Fruit fly (Drosophila melanogaster) whole organism, prepupa: ENCODE measurements around the gene mRpS24.

Experiments used
- Blimp-1 ChIP-seq: fragments of 200-800 bp; sonication (Bioruptor generic); optimal IDR thresholded peaks from 3 replicates; lab custom pipeline; 2017; ENCODE audit warnings: missing biosample characterization, missing genetic modification characterization, mild to moderate bottlenecking, moderate library complexity, missing genetic modification reagents
- CG10631 ChIP-seq: fragments of 200-800 bp; sonication (Bioruptor generic); optimal IDR thresholded peaks from 2 replicates; lab custom pipeline; 2016; ENCODE audit warnings: missing biosample characterization, missing genetic modification characterization
- CG10669 ChIP-seq: fragments of 200-800 bp; sonication (Bioruptor generic); optimal IDR thresholded peaks from 3 replicates; lab custom pipeline; 2018; ENCODE audit warnings: missing biosample characterization, mild to moderate bottlenecking, missing genetic modification characterization, moderate library complexity
- CG1621 ChIP-seq: fragments of 200-800 bp; sonication (Bioruptor generic); optimal IDR thresholded peaks from 3 replicates; lab custom pipeline; 2018; ENCODE audit warnings: missing biosample characterization, mild to moderate bottlenecking, missing genetic modification characterization
- CG3032 ChIP-seq: fragments of 200-800 bp; optimal IDR thresholded peaks from 2 replicates; lab custom pipeline; 2019; ENCODE audit warnings: missing biosample characterization, mild to moderate bottlenecking, missing genetic modification characterization, moderate library complexity
- CG31627 ChIP-seq: fragments of 200-800 bp; sonication (Bioruptor generic); optimal IDR thresholded peaks from 3 replicates; lab custom pipeline; 2016; ENCODE audit warnings: missing biosample characterization, missing genetic modification characterization
- CG32006 ChIP-seq: fragments of 200-800 bp; sonication (Bioruptor generic); optimal IDR thresholded peaks from 3 replicates; lab custom pipeline; 2017; ENCODE audit warnings: missing biosample characterization, mild to moderate bottlenecking, missing genetic modification characterization
- CG34406 ChIP-seq: fragments of 200-800 bp; sonication (Bioruptor generic); optimal IDR thresholded peaks from 3 replicates; lab custom pipeline; 2016; ENCODE audit warnings: missing biosample characterization, missing genetic modification characterization
- CG3919 ChIP-seq: fragments of 200-800 bp; sonication (Bioruptor generic); optimal IDR thresholded peaks from 3 replicates; lab custom pipeline; 2016; ENCODE audit warnings: missing biosample characterization, missing genetic modification characterization
- CG6163 ChIP-seq: fragments of 200-800 bp; sonication (Bioruptor generic); IDR thresholded peaks from 3 replicates; pipeline ENCODE4 v1.3.6; 2022; ENCODE audit warnings: missing biosample characterization, missing genetic modification characterization
- CG6276 ChIP-seq: fragments of 200-800 bp; sonication (Bioruptor generic); optimal IDR thresholded peaks from 2 replicates; lab custom pipeline; 2017; ENCODE audit warnings: missing biosample characterization, mild to moderate bottlenecking, missing genetic modification characterization
- CG6792 ChIP-seq: fragments of 200-800 bp; sonication (Bioruptor generic); optimal IDR thresholded peaks from 3 replicates; lab custom pipeline; 2016; ENCODE audit warnings: missing biosample characterization, missing genetic modification characterization
- CG6808 ChIP-seq: fragments of 200-800 bp; sonication (Bioruptor generic); optimal IDR thresholded peaks from 3 replicates; lab custom pipeline; 2017; ENCODE audit warnings: missing biosample characterization, missing genetic modification characterization, mild to moderate bottlenecking, moderate library complexity, missing genetic modification reagents
- CG6854 ChIP-seq: fragments of 200-800 bp; sonication (Bioruptor generic); optimal IDR thresholded peaks from 2 replicates; lab custom pipeline; 2017; ENCODE audit warnings: missing biosample characterization, mild to moderate bottlenecking, missing genetic modification characterization
- CG8119 ChIP-seq: fragments of 200-800 bp; sonication (Bioruptor generic); IDR thresholded peaks from 3 replicates; pipeline ENCODE4 v1.3.6; 2022; ENCODE audit warnings: missing biosample characterization, missing genetic modification characterization
- CG8319 ChIP-seq: fragments of 200-800 bp; sonication (Bioruptor generic); optimal IDR thresholded peaks from 3 replicates; lab custom pipeline; 2016; ENCODE audit warnings: missing biosample characterization, missing genetic modification characterization
- CG8632 ChIP-seq: fragments of 200-800 bp; sonication (Bioruptor generic); optimal IDR thresholded peaks from 3 replicates; lab custom pipeline; 2016; ENCODE audit warnings: missing biosample characterization, missing genetic modification characterization
- CG9139 ChIP-seq: fragments of 200-800 bp; sonication (Bioruptor generic); optimal IDR thresholded peaks from 3 replicates; lab custom pipeline; 2017; ENCODE audit warnings: missing biosample characterization, mild to moderate bottlenecking, missing genetic modification characterization
- Eip75B ChIP-seq: fragments of 200-800 bp; sonication (Bioruptor generic); optimal IDR thresholded peaks from 3 replicates; lab custom pipeline; 2016; ENCODE audit warnings: missing biosample characterization, missing genetic modification characterization
- Eip78C ChIP-seq: fragments of 200-800 bp; sonication (Bioruptor generic); peaks from one replicate; lab custom pipeline; 2016; ENCODE audit warnings: missing biosample characterization, missing genetic modification characterization
- Ets96B ChIP-seq: fragments of 200-800 bp; optimal IDR thresholded peaks from 2 replicates; lab custom pipeline; 2019; ENCODE audit warnings: missing biosample characterization, mild to moderate bottlenecking, missing genetic modification characterization, moderate library complexity
- Gug ChIP-seq: fragments of 200-800 bp; sonication (Bioruptor generic); IDR thresholded peaks from 2 replicates; pipeline ENCODE4 v1.3.6; 2022; ENCODE audit warnings: missing biosample characterization, missing genetic modification characterization
- Hr38 ChIP-seq: sonication (Bioruptor generic); optimal IDR thresholded peaks from 2 replicates; lab custom pipeline; 2016; ENCODE audit warnings: missing biosample characterization, missing genetic modification characterization
- Hr39 ChIP-seq: fragments of 200-800 bp; sonication (Bioruptor generic); optimal IDR thresholded peaks from 2 replicates; lab custom pipeline; 2016; ENCODE audit warnings: missing biosample characterization, missing genetic modification characterization
- Hr4 ChIP-seq: fragments of 200-800 bp; sonication (Bioruptor generic); optimal IDR thresholded peaks from 3 replicates; lab custom pipeline; 2016; ENCODE audit warnings: missing biosample characterization, missing genetic modification characterization
- Lpt ChIP-seq: fragments of 200-800 bp; sonication (Bioruptor generic); optimal IDR thresholded peaks from 3 replicates; lab custom pipeline; 2016; ENCODE audit warnings: missing biosample characterization, missing genetic modification characterization
- Met ChIP-seq: fragments of 200-800 bp; sonication (Bioruptor generic); optimal IDR thresholded peaks from 3 replicates; lab custom pipeline; 2016; ENCODE audit warnings: missing biosample characterization, missing genetic modification characterization
- OdsH ChIP-seq: fragments of 200-800 bp; sonication (Bioruptor generic); optimal IDR thresholded peaks from 3 replicates; lab custom pipeline; 2016; ENCODE audit warnings: missing biosample characterization, missing genetic modification characterization
- Smox ChIP-seq: fragments of 200-800 bp; sonication (Bioruptor generic); optimal IDR thresholded peaks from 3 replicates; lab custom pipeline; 2016; ENCODE audit warnings: missing biosample characterization, missing genetic modification characterization
- Sox14 ChIP-seq: fragments of 200-800 bp; sonication (Bioruptor generic); optimal IDR thresholded peaks from 3 replicates; lab custom pipeline; 2016; ENCODE audit warnings: missing biosample characterization, missing genetic modification characterization
- achi ChIP-seq: fragments of 200-800 bp; sonication (Bioruptor generic); optimal IDR thresholded peaks from 3 replicates; lab custom pipeline; 2016; ENCODE audit warnings: missing biosample characterization, missing genetic modification characterization
- cyc ChIP-seq: fragments of 200-800 bp; sonication (Bioruptor generic); optimal IDR thresholded peaks from 3 replicates; lab custom pipeline; 2016; ENCODE audit warnings: missing biosample characterization, missing genetic modification characterization
- dac ChIP-seq: fragments of 200-800 bp; sonication (Bioruptor generic); optimal IDR thresholded peaks from 2 replicates; lab custom pipeline; 2017; ENCODE audit warnings: missing biosample characterization, mild to moderate bottlenecking, missing genetic modification characterization
- dsx ChIP-seq: fragments of 200-800 bp; optimal IDR thresholded peaks from 3 replicates; lab custom pipeline; 2019; ENCODE audit warnings: missing biosample characterization, mild to moderate bottlenecking, missing genetic modification characterization, moderate library complexity; ENCODE audit not compliant: poor library complexity, severe bottlenecking
- eg ChIP-seq: fragments of 200-800 bp; sonication (Bioruptor generic); IDR thresholded peaks from 3 replicates; pipeline ENCODE4 v1.3.6; 2022; ENCODE audit warnings: missing biosample characterization, missing genetic modification characterization
- esn ChIP-seq: fragments of 200-800 bp; sonication (Bioruptor generic); optimal IDR thresholded peaks from 2 replicates; lab custom pipeline; 2016; ENCODE audit warnings: missing biosample characterization, mild to moderate bottlenecking, missing genetic modification characterization, moderate library complexity
- fd59A ChIP-seq: fragments of 200-800 bp; sonication (Bioruptor generic); optimal IDR thresholded peaks from 2 replicates; lab custom pipeline; 2017; ENCODE audit warnings: missing biosample characterization, mild to moderate bottlenecking, missing genetic modification characterization, missing genetic modification reagents
- fd85E ChIP-seq: fragments of 200-800 bp; sonication (Bioruptor generic); optimal IDR thresholded peaks from 3 replicates; lab custom pipeline; 2016; ENCODE audit warnings: missing biosample characterization, missing genetic modification characterization
- lz ChIP-seq: fragments of 200-800 bp; sonication (Bioruptor generic); optimal IDR thresholded peaks from 3 replicates; lab custom pipeline; 2016; ENCODE audit warnings: missing biosample characterization, missing genetic modification characterization
- salr ChIP-seq, 2 experiments: fragments of 200-800 bp; sonication (Bioruptor generic); optimal IDR thresholded peaks; 3 replicates each; lab custom pipeline; 2016 to 2018; ENCODE audit warnings: missing biosample characterization in 2 of 2, missing genetic modification characterization in 2 of 2, mild to moderate bottlenecking in 1 of 2
- spab ChIP-seq: fragments of 200-800 bp; sonication (Bioruptor generic); optimal IDR thresholded peaks from 2 replicates; lab custom pipeline; 2017; ENCODE audit warnings: missing biosample characterization, mild to moderate bottlenecking, missing genetic modification characterization, missing genetic modification reagents
- ss ChIP-seq, 2 experiments: fragments of 200-800 bp; sonication (Bioruptor generic); optimal IDR thresholded peaks; 2 replicates in 1 of 2; 3 replicates in 1 of 2; lab custom pipeline; 2017 to 2018; ENCODE audit warnings: mild to moderate bottlenecking in 2 of 2, missing biosample characterization in 2 of 2, missing genetic modification characterization in 2 of 2, moderate library complexity in 1 of 2
- topi ChIP-seq: fragments of 200-800 bp; sonication (Bioruptor generic); optimal IDR thresholded peaks from 3 replicates; lab custom pipeline; 2016; ENCODE audit warnings: missing biosample characterization, missing genetic modification characterization
- vri ChIP-seq: fragments of 200-800 bp; sonication (Bioruptor generic); optimal IDR thresholded peaks from 3 replicates; lab custom pipeline; 2016; ENCODE audit warnings: missing biosample characterization, mild to moderate bottlenecking, missing genetic modification characterization

mRpS24 gene

dm6 chr3R:24161173-24161811 is 2.1 kb downstream of the mRpS24 start, which contains the start of the genes Myo95E and TBC1d7 (continued):
- TF ChIP-seq vri (GFP tag; lab: Kevin White, UChicago) (peak; percentile 75), fd59A (GFP tag; lab: Kevin White, UChicago) (peak; percentile 72), Eip78C (GFP tag; lab: Kevin White, UChicago) (peak; percentile 94), Met (GFP tag; lab: Kevin White, UChicago) (no peak), salr (GFP tag; optimal IDR thresholded peaks at IDR 0.05; lab: Kevin White, UChicago) (peak in 1 of 2 experiments; percentile 80), CG8632 (GFP tag; lab: Kevin White, UChicago) (peak; percentile 88), spab (GFP tag; lab: Kevin White, UChicago) (no peak), achi (GFP tag; lab: Kevin White, UChicago) (peak; percentile 88), CG6792 (GFP tag; lab: Kevin White, UChicago) (peak; percentile 86), OdsH (peak; percentile 92), CG9139 (peak; percentile 67), Smox (GFP tag; lab: Kevin White, UChicago) (no peak), fd85E (GFP tag; lab: Kevin White, UChicago) (no peak), CG8319 (GFP tag; lab: Kevin White, UChicago) (peak; percentile 73), CG10631 (GFP tag; lab: Kevin White, UChicago) (peak; percentile 92), CG8119 (GFP tag; lab: Robert Waterston, UW) (peak; percentile 92)

- TF ChIP-seq CG6808, result peak; percentile 95
- peak; percentile 98 for TF ChIP-seq Gug
- TF ChIP-seq dac (GFP tag; lab: Kevin White, UChicago), result peak; percentile 96
- peak; percentile 99 for TF ChIP-seq CG10631 (GFP tag; lab: Kevin White, UChicago)
- TF ChIP-seq OdsH, result peak; percentile 98
- TF ChIP-seq lz, result peak; percentile 92
- peak; percentile 96 for TF ChIP-seq CG3919 (GFP tag; lab: Kevin White, UChicago)
- peak; percentile 99 for TF ChIP-seq CG3032 (tag; lab: Kevin White, UChicago)
- TF ChIP-seq CG6276 (GFP tag; lab: Kevin White, UChicago), result peak; percentile 99
- TF ChIP-seq Smox (GFP tag; lab: Kevin White, UChicago), result peak; percentile 82
- peak; percentile 84 for TF ChIP-seq Hr39 (GFP tag; lab: Kevin White, UChicago)
- peak; percentile 89 to 97 for TF ChIP-seq salr (GFP tag; optimal IDR thresholded peaks at IDR 0.05; lab: Kevin White, UChicago)
- TF ChIP-seq CG32006 (GFP tag; lab: Kevin White, UChicago), result peak; percentile 100
- peak; percentile 96 for TF ChIP-seq spab (GFP tag; lab: Kevin White, UChicago)
- peak; percentile 97 for TF ChIP-seq CG6163 (GFP tag; lab: Robert Waterston, UW)
- TF ChIP-seq fd85E (GFP tag; lab: Kevin White, UChicago), result peak; percentile 72
- TF ChIP-seq Ets96B (tag; lab: Kevin White, UChicago), result peak; percentile 99
- TF ChIP-seq CG8319 (GFP tag; lab: Kevin White, UChicago), result peak; percentile 88
- TF ChIP-seq Sox14, result peak; percentile 91
- TF ChIP-seq ss (GFP tag; optimal IDR thresholded peaks at IDR 0.05; lab: Kevin White, UChicago), result peak; percentile 95 to 98
- TF ChIP-seq eg (GFP tag; lab: Robert Waterston, UW), result peak; percentile 98
- TF ChIP-seq cyc (GFP tag; lab: Kevin White, UChicago), result peak; percentile 88
- peak; percentile 98 for TF ChIP-seq dsx (GFP tag; lab: Kevin White, UChicago)
- TF ChIP-seq Blimp-1 (GFP tag; lab: Kevin White, UChicago), result peak; percentile 95
- TF ChIP-seq Lpt (GFP tag; lab: Kevin White, UChicago), result peak; percentile 96
- peak; percentile 87 for TF ChIP-seq fd59A (GFP tag; lab: Kevin White, UChicago)
- peak; percentile 86 for TF ChIP-seq Eip75B (GFP tag; lab: Kevin White, UChicago)
- peak; percentile 95 for TF ChIP-seq CG6854
- TF ChIP-seq topi (GFP tag; lab: Kevin White, UChicago), result peak; percentile 92
- TF ChIP-seq Met (GFP tag; lab: Kevin White, UChicago), result peak; percentile 91
- peak; percentile 99 for TF ChIP-seq CG34406 (GFP tag; lab: Kevin White, UChicago)
- TF ChIP-seq CG1621 (tag; lab: Kevin White, UChicago), result peak; percentile 88
- peak; percentile 95 for TF ChIP-seq CG6792 (GFP tag; lab: Kevin White, UChicago)
- TF ChIP-seq Hr4, result peak; percentile 95
- TF ChIP-seq CG8632 (GFP tag; lab: Kevin White, UChicago), result peak; percentile 99
- no peak for TF ChIP-seq Hr38 (GFP tag; lab: Kevin White, UChicago)
- TF ChIP-seq CG31627 (GFP tag; lab: Kevin White, UChicago), result peak; percentile 83
- peak; percentile 97 for TF ChIP-seq esn
- peak; percentile 97 for TF ChIP-seq Eip78C (GFP tag; lab: Kevin White, UChicago)
- TF ChIP-seq CG10669 (GFP tag; lab: Kevin White, UChicago), result peak; percentile 97
These were observed 11.2 kb downstream of the mRpS24 start, which contains the start of the genes p38a and CG6178 for dm6 chr3R:24151924-24152809. p38a (minus strand) TSS chr3R:24152321. CG6178 (plus strand) TSS chr3R:24152347.
